Fruit fly (Drosophila melanogaster) S2 (cell line): ENCODE data around the gene Mec2.

Source experiments
- CG8478 ChIP-seq: fragments of >200 bp; optimal IDR thresholded peaks from 2 replicates; lab custom pipeline; 2018
- CTCF ChIP-seq, 2 experiments: fragments of >200 bp; optimal IDR thresholded peaks; 2 replicates each; lab custom pipeline; 2018

DNA sequence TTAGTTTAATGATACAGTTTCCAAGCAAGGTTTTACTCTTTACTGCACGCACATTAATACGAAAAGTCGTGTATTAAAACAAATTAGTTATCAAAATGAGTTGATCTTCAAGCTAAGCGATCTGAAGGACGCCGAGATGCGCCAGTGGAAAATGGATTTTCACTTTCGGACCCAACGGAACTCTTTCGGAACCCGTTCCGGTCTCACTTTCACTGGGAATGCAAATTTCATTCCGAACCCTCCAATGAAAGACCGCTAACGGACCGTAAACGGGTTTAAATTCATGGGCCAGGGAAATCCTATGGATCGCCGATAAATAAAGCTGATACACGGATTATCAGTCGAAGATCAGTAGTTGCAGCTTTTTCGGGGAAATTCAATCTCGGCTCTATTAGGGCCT, 24.4 kb upstream of the Mec2 start:
- TF ChIP-seq CG8478 (lab: Kevin White, UChicago) (no peak), CTCF (optimal IDR thresholded peaks at IDR 0.05; lab: Kevin White, UChicago) (no peak)
